Worm (Caenorhabditis elegans): ENCODE results near the gene ZK470.6.

The ZK470.6 gene

ce11 chrX:4193080-4193479 lies 15.8 kb upstream of the ZK470.6 start:
- TF ChIP-seq nhr-25 (tag; optimal IDR thresholded peaks at IDR 0.05) = no peak
- TF ChIP-seq zag-1 (tag; optimal IDR thresholded peaks at IDR 0.05) = no peak
- TF ChIP-seq mab-5 (tag; optimal IDR thresholded peaks at IDR 0.05) = no peak
- TF ChIP-seq nhr-6 (tag; optimal IDR thresholded peaks at IDR 0.05) = no peak
- TF ChIP-seq lin-11 (tag; optimal IDR thresholded peaks at IDR 0.05) = no peak
- no peak for TF ChIP-seq peb-1 (tag; optimal IDR thresholded peaks at IDR 0.05)
- no peak for TF ChIP-seq nhr-10 (tag; optimal IDR thresholded peaks at IDR 0.05)
- TF ChIP-seq snpc-4 (tag; optimal IDR thresholded peaks at IDR 0.05) = no peak
- no peak for TF ChIP-seq nhr-129 (tag; optimal IDR thresholded peaks at IDR 0.05)
- TF ChIP-seq dmd-4 (tag; optimal IDR thresholded peaks at IDR 0.05) = no peak
- peak; percentile 25 for TF ChIP-seq gmeb-1 (tag; optimal IDR thresholded peaks at IDR 0.05)
- peak; percentile 20 for TF ChIP-seq ztf-4 (tag; optimal IDR thresholded peaks at IDR 0.05)
- no peak for TF ChIP-seq sma-9 (GFP tag; optimal IDR thresholded peaks at IDR 0.05)
- no peak for TF ChIP-seq sma-9 (tag; optimal IDR thresholded peaks at IDR 0.05)
- peak; percentile 5 for TF ChIP-seq nhr-21 (tag; optimal IDR thresholded peaks at IDR 0.05)
- no peak for TF ChIP-seq nhr-23 (tag; optimal IDR thresholded peaks at IDR 0.05)
- no peak for TF ChIP-seq blmp-1 (tag; optimal IDR thresholded peaks at IDR 0.05; ENCODE audit: insufficient read depth)
- no peak for TF ChIP-seq nhr-77 (tag; optimal IDR thresholded peaks at IDR 0.05)
- TF ChIP-seq lin-13 (GFP tag; optimal IDR thresholded peaks at IDR 0.05) = no peak
- TF ChIP-seq Y55F3AM.14 (GFP tag; optimal IDR thresholded peaks at IDR 0.05) = no peak
- no peak for TF ChIP-seq fos-1 (tag; optimal IDR thresholded peaks at IDR 0.05)
- no peak for TF ChIP-seq sem-4 (tag; optimal IDR thresholded peaks at IDR 0.05)

DNA sequence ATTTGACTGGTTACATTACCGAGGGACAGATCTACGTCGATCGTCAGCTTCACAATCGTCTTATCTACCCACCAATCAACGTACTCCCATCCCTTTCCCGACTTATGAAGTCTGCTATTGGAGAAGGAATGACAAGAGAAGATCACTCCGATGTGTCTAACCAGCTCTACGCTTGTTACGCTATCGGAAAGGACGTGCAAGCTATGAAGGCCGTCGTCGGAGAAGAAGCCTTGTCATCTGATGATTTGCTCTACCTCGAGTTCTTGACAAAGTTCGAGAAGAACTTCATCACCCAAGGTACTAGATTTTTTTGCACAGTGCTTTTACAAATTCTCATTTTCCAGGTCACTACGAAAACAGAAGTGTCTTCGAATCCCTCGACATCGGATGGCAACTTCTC lies 14.9 kb upstream of the ZK470.6 start:
- TF ChIP-seq nhr-12 (tag; optimal IDR thresholded peaks at IDR 0.05) = no peak
- no peak for TF ChIP-seq nhr-11 (tag; optimal IDR thresholded peaks at IDR 0.05)
- no peak for TF ChIP-seq mdl-1 (tag; optimal IDR thresholded peaks at IDR 0.05)
- TF ChIP-seq nhr-23 (tag; optimal IDR thresholded peaks at IDR 0.05) = no peak
- TF ChIP-seq ztf-11 (tag; optimal IDR thresholded peaks at IDR 0.05) = no peak
- TF ChIP-seq sma-9 (GFP tag; optimal IDR thresholded peaks at IDR 0.05) = no peak
- no peak for TF ChIP-seq sma-9 (tag; optimal IDR thresholded peaks at IDR 0.05)
- TF ChIP-seq nhr-77 (tag; optimal IDR thresholded peaks at IDR 0.05) = no peak
- TF ChIP-seq lin-13 (GFP tag; optimal IDR thresholded peaks at IDR 0.05) = no peak
- no peak for TF ChIP-seq Y55F3AM.14 (GFP tag; optimal IDR thresholded peaks at IDR 0.05)
- no peak for TF ChIP-seq unc-39 (tag; optimal IDR thresholded peaks at IDR 0.05)
- TF ChIP-seq mab-5 (tag; optimal IDR thresholded peaks at IDR 0.05) = no peak

- TF ChIP-seq peb-1 (tag; optimal IDR thresholded peaks at IDR 0.05) (no peak), lin-11 (tag; optimal IDR thresholded peaks at IDR 0.05) (peak; percentile 86), lin-39 (tag; optimal IDR thresholded peaks at IDR 0.05) (no peak), fos-1 (tag; optimal IDR thresholded peaks at IDR 0.05) (peak; percentile 83), sma-3 (GFP tag; optimal IDR thresholded peaks at IDR 0.05) (peak; percentile 96), unc-62 (GFP tag; optimal IDR thresholded peaks at IDR 0.05) (no peak), elt-1 (tag; optimal IDR thresholded peaks at IDR 0.05) (no peak), ceh-82 (tag; optimal IDR thresholded peaks at IDR 0.05) (peak; percentile 68), nhr-21 (tag; optimal IDR thresholded peaks at IDR 0.05) (peak; percentile 91), nhr-6 (tag; optimal IDR thresholded peaks at IDR 0.05) (peak; percentile 71), unc-55 (GFP tag; optimal IDR thresholded peaks at IDR 0.05) (peak; percentile 93), nhr-10 (tag; optimal IDR thresholded peaks at IDR 0.05) (peak; percentile 48), ztf-4 (tag; optimal IDR thresholded peaks at IDR 0.05) (peak; percentile 62), sem-4 (tag; optimal IDR thresholded peaks at IDR 0.05) (peak; percentile 87), egl-27 (tag; optimal IDR thresholded peaks at IDR 0.05) (peak; percentile 89), nhr-77 (tag; optimal IDR thresholded peaks at IDR 0.05) (peak; percentile 17), C34F6.9 (tag; optimal IDR thresholded peaks at IDR 0.05) (peak; percentile 95), F13H6.1 (tag; optimal IDR thresholded peaks at IDR 0.05) (peak; percentile 94), nhr-25 (tag; optimal IDR thresholded peaks at IDR 0.05) (peak; percentile 91), mab-5 (tag; optimal IDR thresholded peaks at IDR 0.05) (peak; percentile 78), crh-2 (tag; optimal IDR thresholded peaks at IDR 0.05) (peak; percentile 97), ztf-1 (GFP tag; conservative IDR thresholded peaks at IDR 0.05) (no peak), Y55F3AM.14 (GFP tag; optimal IDR thresholded peaks at IDR 0.05) (no peak), aly-2 (tag; optimal IDR thresholded peaks at IDR 0.05) (no peak), nhr-23 (tag; optimal IDR thresholded peaks at IDR 0.05) (no peak), lin-13 (GFP tag; optimal IDR thresholded peaks at IDR 0.05) (peak; percentile 90), mdl-1 (tag; optimal IDR thresholded peaks at IDR 0.05) (peak; percentile 54 to 65), ama-1 (optimal IDR thresholded peaks at IDR 0.05) (peak; percentile 64), lsy-2 (tag; optimal IDR thresholded peaks at IDR 0.05) (peak; percentile 71 to 92), nhr-129 (tag; optimal IDR thresholded peaks at IDR 0.05) (peak; percentile 91), zag-1 (tag; optimal IDR thresholded peaks at IDR 0.05) (peak; percentile 79), blmp-1 (tag; optimal IDR thresholded peaks at IDR 0.05; ENCODE audit: insufficient read depth) (peak; percentile 56), skn-1 (tag; optimal IDR thresholded peaks at IDR 0.05) (no peak), nhr-11 (tag; optimal IDR thresholded peaks at IDR 0.05) (peak; percentile 18), snpc-4 (tag; optimal IDR thresholded peaks at IDR 0.05) (peak; percentile 66), gmeb-1 (tag; optimal IDR thresholded peaks at IDR 0.05) (peak; percentile 80), ZK546.5 (tag; optimal IDR thresholded peaks at IDR 0.05) (peak; percentile 26), sma-9 (GFP tag; optimal IDR thresholded peaks at IDR 0.05) (peak; percentile 93), sma-9 (tag; optimal IDR thresholded peaks at IDR 0.05) (no peak)
These were observed 13.3 kb upstream of the ZK470.6 start, which contains the start of gene vha-12 for ce11 chrX:4190537-4191144. vha-12 (plus strand) TSS chrX:4191094.
